Worm (Caenorhabditis elegans) whole organism, L2 larva: Measurements from ENCODE around the gene abu-11.

Experiments used
- R02D3.7 ChIP-seq: fragments of 150-350 bp; optimal IDR thresholded peaks from 2 replicates; lab custom pipeline; 2014; ENCODE audit warnings: missing biosample characterization, missing genetic modification characterization
- mab-5 ChIP-seq: fragments of 150-350 bp; optimal IDR thresholded peaks from 2 replicates; lab custom pipeline; 2014; ENCODE audit warnings: missing biosample characterization, missing genetic modification characterization
- nhr-77 ChIP-seq: fragments of 150-350 bp; optimal IDR thresholded peaks from 2 replicates; lab custom pipeline; 2014; ENCODE audit warnings: missing biosample characterization, missing genetic modification characterization
- zag-1 ChIP-seq: fragments of 150-350 bp; optimal IDR thresholded peaks from 2 replicates; lab custom pipeline; 2014; ENCODE audit warnings: missing biosample characterization, missing genetic modification characterization
- ztf-4 ChIP-seq: fragments of 150-350 bp; optimal IDR thresholded peaks from 2 replicates; lab custom pipeline; 2014; ENCODE audit warnings: missing biosample characterization, missing genetic modification characterization

ce11 chrII:159294-159922 lies 35.0 kb downstream of the abu-11 start:
- TF ChIP-seq mab-5, result no peak
- no peak for TF ChIP-seq R02D3.7 (tag; lab: Kevin White, UChicago)
- TF ChIP-seq zag-1 (tag; lab: Kevin White, UChicago), result no peak
- TF ChIP-seq nhr-77 (tag; lab: Kevin White, UChicago), result no peak
- no peak for TF ChIP-seq ztf-4 (tag; lab: Kevin White, UChicago)
